Fruit fly (Drosophila melanogaster): ENCODE results near the gene tna.
A peak's percentile ranks its signal among the peaks of the same experiment; 100 is the strongest.

The tna gene

DNA sequence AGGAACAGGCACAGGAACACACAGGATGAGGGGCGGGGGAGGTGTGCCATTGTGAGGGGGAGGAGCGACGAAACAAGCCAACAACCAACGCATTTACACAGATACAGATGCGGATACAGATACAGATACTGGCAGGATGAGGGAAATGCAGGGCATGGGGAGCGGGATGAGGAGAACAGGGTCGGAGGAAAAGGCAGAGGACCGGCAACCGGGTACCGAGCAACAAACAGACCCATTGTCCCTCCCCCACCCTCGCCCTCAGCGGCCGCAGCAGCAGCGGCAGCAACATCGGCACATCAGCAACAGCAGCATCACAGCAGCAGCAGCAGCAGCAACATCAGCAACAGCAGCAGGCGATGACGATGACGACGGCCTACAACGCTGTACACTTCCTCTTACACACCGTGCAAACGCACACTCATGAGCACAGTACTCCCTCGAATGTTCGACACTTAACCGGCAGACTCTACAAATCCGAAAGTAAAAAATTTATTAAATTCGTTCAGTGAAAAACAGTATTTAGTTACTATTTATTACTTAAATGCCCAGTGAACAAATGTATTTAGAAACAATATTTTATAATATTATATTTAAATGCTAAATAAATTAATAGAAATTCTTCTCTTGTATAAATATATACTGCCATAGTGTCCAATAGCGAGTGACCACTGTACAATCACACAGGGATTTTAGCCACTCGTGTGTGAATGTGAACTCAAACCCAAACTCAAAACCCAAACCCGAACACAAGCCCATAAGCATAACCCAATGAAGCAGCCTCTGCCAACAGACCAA, 20.3 kb downstream of the tna start (continued):
- TF ChIP-seq tap (tag; optimal IDR thresholded peaks at IDR 0.05) (peak; percentile 86), Drgx (GFP tag; IDR thresholded peaks at IDR 0.05) (peak; percentile 91), CG11504 (tag; optimal IDR thresholded peaks at IDR 0.05) (peak; percentile 90), CG8478 (optimal IDR thresholded peaks at IDR 0.05) (peak; percentile 56), al (GFP tag; IDR thresholded peaks at IDR 0.05) (peak; percentile 62), tgo (GFP tag; IDR thresholded peaks at IDR 0.05) (peak; percentile 89), CG12155 (GFP tag; optimal IDR thresholded peaks at IDR 0.05) (peak; percentile 68), unc-4 (GFP tag; IDR thresholded peaks at IDR 0.05; ENCODE audit: partially characterized antibody) (no peak), ftz-f1 (GFP tag; optimal IDR thresholded peaks at IDR 0.05) (no peak), Dref (GFP tag; IDR thresholded peaks at IDR 0.05) (0 out of 2 replicates have a peak, but pooled peaks have one; percentile 11), CG17186 (GFP tag; optimal IDR thresholded peaks at IDR 0.05) (peak; percentile 28), CG11398 (GFP tag; optimal IDR thresholded peaks at IDR 0.05) (no peak), H2.0 (GFP tag; IDR thresholded peaks at IDR 0.05) (peak; percentile 72), Camta (GFP tag; optimal IDR thresholded peaks at IDR 0.05) (no peak), kni (GFP tag; optimal IDR thresholded peaks at IDR 0.05) (peak; percentile 5), aop (GFP tag; IDR thresholded peaks at IDR 0.05) (no peak), Awh (GFP tag; IDR thresholded peaks at IDR 0.05) (peak; percentile 79), chinmo (GFP tag; IDR thresholded peaks at IDR 0.05; ENCODE audit: partially characterized antibody) (peak; percentile 64; the same call in 2 of the 4 replicates), HLH4C (GFP tag; IDR thresholded peaks at IDR 0.05; ENCODE audit: partially characterized antibody) (no peak), CG11093 (GFP tag; IDR thresholded peaks at IDR 0.05) (peak; percentile 86), Rx (GFP tag; IDR thresholded peaks at IDR 0.05) (peak; percentile 54; the same call in 1 of the 2 replicates), Myb (GFP tag; optimal IDR thresholded peaks at IDR 0.05) (no peak), Rfx (GFP tag; IDR thresholded peaks at IDR 0.05) (peak; percentile 75), CG7556 (GFP tag; optimal IDR thresholded peaks at IDR 0.05) (peak; percentile 95), MESR4 (GFP tag; optimal IDR thresholded peaks at IDR 0.05) (no peak), CG16779 (GFP tag; IDR thresholded peaks at IDR 0.05) (no peak), Bdp1 (GFP tag; optimal IDR thresholded peaks at IDR 0.05) (peak; percentile 9), ind (GFP tag; optimal IDR thresholded peaks at IDR 0.05) (peak; percentile 82), CG10462 (GFP tag; optimal IDR thresholded peaks at IDR 0.05) (peak; percentile 65), maf-S (GFP tag; optimal IDR thresholded peaks at IDR 0.05) (no peak), sisA (GFP tag; IDR thresholded peaks at IDR 0.05) (peak; percentile 89), Sox100B (GFP tag; optimal IDR thresholded peaks at IDR 0.05) (peak; percentile 90), nerfin-1 (tag; optimal IDR thresholded peaks at IDR 0.05) (peak; percentile 84), CG9817 (tag; optimal IDR thresholded peaks at IDR 0.05) (peak; percentile 75), CG10565 (GFP tag; optimal IDR thresholded peaks at IDR 0.05) (peak; percentile 31), crp (GFP tag; optimal IDR thresholded peaks at IDR 0.05) (peak in 1 of 2 experiments; percentile 35), D19A (tag; optimal IDR thresholded peaks at IDR 0.05) (peak; percentile 88), Atf6 (GFP tag; IDR thresholded peaks at IDR 0.05) (peak; percentile 81), ems (GFP tag; optimal IDR thresholded peaks at IDR 0.05) (peak; percentile 27), tx (GFP tag; optimal IDR thresholded peaks at IDR 0.05) (no peak), Doc2 (GFP tag; IDR thresholded peaks at IDR 0.05) (no peak), CG11560 (tag; IDR thresholded peaks at IDR 0.05) (peak; percentile 70; the same call in 1 of the 3 replicates), CG31441 (GFP tag; IDR thresholded peaks at IDR 0.05) (peak; percentile 89), dmrt99B (tag; optimal IDR thresholded peaks at IDR 0.05) (peak; percentile 97), CG2116 (GFP tag; optimal IDR thresholded peaks at IDR 0.05) (peak; percentile 54), CG32532 (GFP tag; IDR thresholded peaks at IDR 0.05) (peak; percentile 75), NK7.1 (GFP tag; optimal IDR thresholded peaks at IDR 0.05) (no peak), zfh2 (GFP tag; optimal IDR thresholded peaks at IDR 0.05) (no peak), HmgD (GFP tag; optimal IDR thresholded peaks at IDR 0.05) (no peak), CG11456 (GFP tag; IDR thresholded peaks at IDR 0.05) (peak; percentile 76; the same call in 1 of the 3 replicates)

Data from whole organism, embryonic.